Worm (Caenorhabditis elegans) whole organism, L2 larva: ENCODE data around the gene B0524.6.

ENCODE experiments used
- C34F6.9 ChIP-seq: fragments of 150-350 bp; optimal IDR thresholded peaks from 2 replicates; lab custom pipeline; 2014; ENCODE audit warnings: missing biosample characterization, missing genetic modification characterization
- F13H6.1 ChIP-seq: sonication (generic microtip); optimal IDR thresholded peaks from 2 replicates; lab custom pipeline; 2016; ENCODE audit warnings: missing genetic modification characterization, missing compliant biosample characterization
- R02D3.7 ChIP-seq: fragments of 150-350 bp; optimal IDR thresholded peaks from 2 replicates; lab custom pipeline; 2014; ENCODE audit warnings: missing biosample characterization, missing genetic modification characterization
- Y55F3AM.14 ChIP-seq: fragments of 200-800 bp; sonication (Bioruptor generic); optimal IDR thresholded peaks from 2 replicates; lab custom pipeline; 2018; ENCODE audit warnings: mild to moderate bottlenecking, missing genetic modification characterization, missing compliant biosample characterization
- ZK546.5 ChIP-seq: sonication (generic microtip); optimal IDR thresholded peaks from 2 replicates; lab custom pipeline; 2017; ENCODE audit warnings: missing biosample characterization, missing genetic modification characterization
- aly-2 ChIP-seq: fragments of 150-350 bp; optimal IDR thresholded peaks from 2 replicates; lab custom pipeline; 2014; ENCODE audit warnings: missing biosample characterization, missing genetic modification characterization
- ama-1 ChIP-seq: fragments of 150-350 bp; optimal IDR thresholded peaks from 2 replicates; lab custom pipeline; 2018; ENCODE audit warnings: inconsistent platforms
- blmp-1 ChIP-seq: sonication (generic microtip); optimal IDR thresholded peaks from 2 replicates; lab custom pipeline; 2017; ENCODE audit warnings: missing genetic modification characterization, mild to moderate bottlenecking, missing compliant biosample characterization, antibody characterized with exemption, moderate library complexity; ENCODE audit not compliant: insufficient read depth
- ceh-16 ChIP-seq: fragments of 150-350 bp; optimal IDR thresholded peaks from 2 replicates; lab custom pipeline; 2014; ENCODE audit warnings: missing biosample characterization, missing genetic modification characterization
- ceh-82 ChIP-seq: fragments of 150-350 bp; optimal IDR thresholded peaks from 2 replicates; lab custom pipeline; 2014; ENCODE audit warnings: missing biosample characterization, missing genetic modification characterization
- crh-2 ChIP-seq: sonication (generic microtip); optimal IDR thresholded peaks from 2 replicates; lab custom pipeline; 2017; ENCODE audit warnings: missing biosample characterization, missing genetic modification characterization
- dmd-4 ChIP-seq: sonication (generic microtip); optimal IDR thresholded peaks from 2 replicates; lab custom pipeline; 2017; ENCODE audit warnings: missing biosample characterization, missing genetic modification characterization
- egl-27 ChIP-seq: sonication (generic microtip); optimal IDR thresholded peaks from 3 replicates; lab custom pipeline; 2017; ENCODE audit warnings: missing biosample characterization, missing genetic modification reagents, missing genetic modification characterization
- elt-1 ChIP-seq: fragments of 150-350 bp; optimal IDR thresholded peaks from 2 replicates; lab custom pipeline; 2014; ENCODE audit warnings: missing biosample characterization, missing genetic modification characterization
- elt-3 ChIP-seq: sonication (generic microtip); optimal IDR thresholded peaks from 2 replicates; lab custom pipeline; 2017; ENCODE audit warnings: missing biosample characterization, missing genetic modification characterization
- fos-1 ChIP-seq: fragments of 150-350 bp; optimal IDR thresholded peaks from 2 replicates; lab custom pipeline; 2014; ENCODE audit warnings: missing biosample characterization, missing genetic modification characterization
- gmeb-1 ChIP-seq: fragments of 150-350 bp; optimal IDR thresholded peaks from 2 replicates; lab custom pipeline; 2014; ENCODE audit warnings: missing biosample characterization, missing genetic modification characterization
- lin-13 ChIP-seq: fragments of 150-350 bp; optimal IDR thresholded peaks from 2 replicates; lab custom pipeline; 2014; ENCODE audit warnings: missing biosample characterization, missing genetic modification reagents, missing genetic modification characterization
- lin-39 ChIP-seq: fragments of 150-350 bp; optimal IDR thresholded peaks from 2 replicates; lab custom pipeline; 2014; ENCODE audit warnings: missing biosample characterization, missing genetic modification reagents, missing genetic modification characterization
- lsy-2 ChIP-seq, 2 experiments: fragments of 150-350 bp in 1 of 2; sonication (generic microtip) in 1 of 2; optimal IDR thresholded peaks; 2 replicates each; lab custom pipeline; 2014 to 2017; ENCODE audit warnings: missing biosample characterization in 2 of 2, missing genetic modification characterization in 2 of 2
- mab-5 ChIP-seq: fragments of 150-350 bp; optimal IDR thresholded peaks from 2 replicates; lab custom pipeline; 2014; ENCODE audit warnings: missing biosample characterization, missing genetic modification characterization
- mbf-1 ChIP-seq: sonication (generic microtip); optimal IDR thresholded peaks from 2 replicates; lab custom pipeline; 2017; ENCODE audit warnings: missing biosample characterization, missing genetic modification characterization
- mdl-1 ChIP-seq, 2 experiments: fragments of 150-350 bp in 1 of 2; sonication (generic microtip) in 1 of 2; optimal IDR thresholded peaks; 2 replicates each; lab custom pipeline; 2017; ENCODE audit warnings: missing biosample characterization in 2 of 2, missing genetic modification characterization in 2 of 2
- nhr-10 ChIP-seq: sonication (generic microtip); optimal IDR thresholded peaks from 2 replicates; lab custom pipeline; 2017; ENCODE audit warnings: missing biosample characterization, missing genetic modification characterization
- nhr-11 ChIP-seq: fragments of 150-350 bp; optimal IDR thresholded peaks from 2 replicates; lab custom pipeline; 2014; ENCODE audit warnings: missing biosample characterization, missing genetic modification characterization
- nhr-12 ChIP-seq: fragments of 150-350 bp; optimal IDR thresholded peaks from 2 replicates; lab custom pipeline; 2014; ENCODE audit warnings: missing biosample characterization, missing genetic modification characterization
- nhr-21 ChIP-seq: fragments of 150-350 bp; optimal IDR thresholded peaks from 2 replicates; lab custom pipeline; 2014; ENCODE audit warnings: missing biosample characterization, missing genetic modification characterization
- nhr-23 ChIP-seq: fragments of 150-350 bp; optimal IDR thresholded peaks from 2 replicates; lab custom pipeline; 2014; ENCODE audit warnings: missing biosample characterization, missing genetic modification reagents, missing genetic modification characterization
- nhr-237 ChIP-seq: fragments of 150-350 bp; optimal IDR thresholded peaks from 2 replicates; lab custom pipeline; 2014; ENCODE audit warnings: missing biosample characterization, missing genetic modification characterization
- nhr-25 ChIP-seq: fragments of 150-350 bp; sonication (generic microtip); optimal IDR thresholded peaks from 3 replicates; lab custom pipeline; 2014; ENCODE audit warnings: missing biosample characterization, missing genetic modification characterization
- nhr-6 ChIP-seq: fragments of 150-350 bp; optimal IDR thresholded peaks from 2 replicates; lab custom pipeline; 2014; ENCODE audit warnings: missing biosample characterization, missing genetic modification characterization
- nhr-77 ChIP-seq: fragments of 150-350 bp; optimal IDR thresholded peaks from 2 replicates; lab custom pipeline; 2014; ENCODE audit warnings: missing biosample characterization, missing genetic modification characterization
- peb-1 ChIP-seq: fragments of 150-350 bp; optimal IDR thresholded peaks from 2 replicates; lab custom pipeline; 2014; ENCODE audit warnings: missing biosample characterization, missing genetic modification characterization
- sem-4 ChIP-seq: fragments of 150-350 bp; optimal IDR thresholded peaks from 2 replicates; lab custom pipeline; 2014; ENCODE audit warnings: missing biosample characterization, missing genetic modification reagents, missing genetic modification characterization
- skn-1 ChIP-seq: sonication (generic microtip); optimal IDR thresholded peaks from 2 replicates; lab custom pipeline; 2017; ENCODE audit warnings: missing biosample characterization, missing genetic modification characterization
- sma-3 ChIP-seq: sonication (generic microtip); optimal IDR thresholded peaks from 2 replicates; lab custom pipeline; 2016; ENCODE audit warnings: missing genetic modification reagents, missing genetic modification characterization, missing compliant biosample characterization
- sma-9 ChIP-seq, 2 experiments: fragments of 150-350 bp in 1 of 2; sonication (generic microtip) in 1 of 2; optimal IDR thresholded peaks; 2 replicates each; lab custom pipeline; 2014 to 2016; ENCODE audit warnings: missing genetic modification characterization in 2 of 2, mild to moderate bottlenecking in 1 of 2, missing biosample characterization in 1 of 2, missing compliant biosample characterization in 1 of 2, missing genetic modification reagents in 1 of 2, moderate library complexity in 1 of 2
- snpc-4 ChIP-seq: fragments of 150-350 bp; optimal IDR thresholded peaks from 2 replicates; lab custom pipeline; 2014; ENCODE audit warnings: missing biosample characterization, missing genetic modification characterization
- unc-55 ChIP-seq: fragments of 150-350 bp; sonication (generic microtip); optimal IDR thresholded peaks from 3 replicates; lab custom pipeline; 2014; ENCODE audit warnings: missing biosample characterization, missing genetic modification reagents, missing genetic modification characterization
- unc-62 ChIP-seq: fragments of 150-350 bp; optimal IDR thresholded peaks from 2 replicates; lab custom pipeline; 2014; ENCODE audit warnings: missing biosample characterization, missing genetic modification reagents, missing genetic modification characterization
- zag-1 ChIP-seq: fragments of 150-350 bp; optimal IDR thresholded peaks from 2 replicates; lab custom pipeline; 2014; ENCODE audit warnings: missing biosample characterization, missing genetic modification characterization
- ztf-1 ChIP-seq: fragments of 200-800 bp; sonication (Bioruptor generic); conservative IDR thresholded peaks from 2 replicates; pipeline ENCODE4 v1.3.6; 2022; ENCODE audit warnings: missing genetic modification characterization, missing compliant biosample characterization
- ztf-11 ChIP-seq: sonication (generic microtip); optimal IDR thresholded peaks from 2 replicates; lab custom pipeline; 2017; ENCODE audit warnings: missing biosample characterization, missing genetic modification characterization
- ztf-4 ChIP-seq: fragments of 150-350 bp; optimal IDR thresholded peaks from 2 replicates; lab custom pipeline; 2014; ENCODE audit warnings: missing biosample characterization, missing genetic modification characterization

B0524.6 gene

DNA sequence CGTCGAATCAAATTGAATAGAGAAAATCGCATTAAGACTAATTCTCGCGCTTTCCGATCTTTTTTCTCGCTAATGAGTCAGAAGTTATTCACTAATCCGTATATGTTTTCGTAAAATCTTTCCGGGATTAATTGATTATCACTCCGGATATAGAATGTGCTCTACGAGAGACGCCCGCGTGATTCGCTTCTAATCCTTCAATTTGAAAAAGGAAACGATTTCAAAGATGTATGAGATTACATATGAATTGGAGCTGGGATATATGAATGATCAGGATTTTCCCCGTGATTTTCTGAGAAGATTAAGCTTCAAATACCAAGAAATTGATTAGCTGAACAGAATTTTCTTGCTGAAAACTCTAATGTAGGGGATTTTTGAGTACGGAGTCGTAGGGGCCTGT is 17.1 kb upstream of the B0524.6 start:
- TF ChIP-seq crh-2 (tag; lab: Kevin White, UChicago) (no peak), lsy-2 (tag; optimal IDR thresholded peaks at IDR 0.05; lab: Kevin White, UChicago) (peak in 1 of 2 experiments; percentile 30), nhr-21 (peak; percentile 11), C34F6.9 (tag; lab: Kevin White, UChicago) (peak; percentile 23), sem-4 (tag; lab: Kevin White, UChicago) (no peak), sma-9 (GFP tag; optimal IDR thresholded peaks at IDR 0.05; lab: Kevin White, UChicago) (peak; percentile 88), sma-9 (tag; optimal IDR thresholded peaks at IDR 0.05; lab: Kevin White, UChicago) (no peak), dmd-4 (tag; lab: Kevin White, UChicago) (peak; percentile 38)

DNA sequence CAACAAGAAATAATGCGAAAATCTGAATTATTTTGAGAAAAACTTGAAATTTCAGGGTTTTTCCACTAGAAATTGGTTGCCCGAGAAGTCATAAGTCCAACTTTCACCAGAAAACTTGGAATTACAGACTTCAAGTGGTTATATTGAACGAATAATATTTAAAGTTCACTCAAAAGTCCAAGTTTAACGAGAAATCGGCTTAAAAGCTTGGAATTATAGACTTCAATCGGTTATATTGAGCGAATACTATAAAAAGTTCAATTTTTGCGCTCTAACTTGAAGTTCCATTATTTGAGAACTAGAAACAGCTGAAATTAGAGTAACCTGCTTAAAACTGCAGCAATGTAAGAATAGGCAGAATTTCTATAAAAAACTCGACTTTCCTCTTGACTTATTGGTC is 16.6 kb upstream of the B0524.6 start:
- TF ChIP-seq nhr-237 (tag; lab: Kevin White, UChicago) (no peak), mdl-1 (tag; optimal IDR thresholded peaks at IDR 0.05; lab: Kevin White, UChicago) (no peak), lin-13 (GFP tag; lab: Kevin White, UChicago) (no peak), mab-5 (tag; lab: Kevin White, UChicago) (no peak), lsy-2 (tag; optimal IDR thresholded peaks at IDR 0.05; lab: Kevin White, UChicago) (no peak), ztf-4 (tag; lab: Kevin White, UChicago) (no peak), elt-1 (tag; lab: Kevin White, UChicago) (no peak), crh-2 (tag; lab: Kevin White, UChicago) (no peak), fos-1 (tag; lab: Kevin White, UChicago) (no peak), elt-3 (tag; lab: Kevin White, UChicago) (no peak), ztf-1 (no peak), ceh-16 (no peak), nhr-10 (tag; lab: Kevin White, UChicago) (no peak), F13H6.1 (tag; lab: Kevin White, UChicago) (no peak), nhr-25 (tag; lab: Kevin White, UChicago) (no peak), sem-4 (tag; lab: Kevin White, UChicago) (no peak), nhr-6 (tag; lab: Kevin White, UChicago) (no peak)
- TF ChIP-seq, all 48 proteins: peak for 0

DNA sequence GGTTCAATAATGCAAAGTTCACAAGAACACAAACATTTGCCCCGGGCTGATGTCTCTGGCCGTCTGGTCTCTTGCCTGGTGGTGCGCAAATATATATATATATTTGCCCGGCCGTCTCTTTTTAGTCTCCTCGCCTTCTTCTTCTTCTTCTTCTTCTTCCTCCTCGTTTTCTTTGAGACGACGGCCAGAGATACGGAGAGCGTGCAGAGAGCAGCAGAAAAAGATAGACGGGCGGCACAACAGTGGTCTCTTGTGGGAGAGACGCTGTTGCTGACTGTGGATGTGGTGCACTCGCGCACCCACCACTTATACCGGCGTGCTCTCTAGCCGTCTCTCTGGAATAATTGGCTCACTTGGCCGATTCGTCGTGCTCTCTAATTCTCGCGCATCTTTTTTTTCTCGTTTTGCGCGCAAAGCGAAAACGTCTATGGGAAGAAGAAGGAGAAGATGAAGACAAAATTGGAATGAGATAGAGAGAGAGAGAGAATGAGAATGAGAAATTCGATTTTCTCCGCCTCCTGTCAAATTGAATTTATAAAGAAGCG is 15.8 kb upstream of the B0524.6 start:
- TF ChIP-seq mab-5 (tag; lab: Kevin White, UChicago), result peak; percentile 95
- TF ChIP-seq snpc-4 (tag; lab: Kevin White, UChicago), result peak; percentile 86
- no peak for TF ChIP-seq ZK546.5 (tag; lab: Kevin White, UChicago)
- peak; percentile 82 for TF ChIP-seq fos-1 (tag; lab: Kevin White, UChicago)
- TF ChIP-seq nhr-77, result no peak
- TF ChIP-seq egl-27 (tag; lab: Kevin White, UChicago), result peak; percentile 100
- peak; percentile 73 for TF ChIP-seq nhr-10 (tag; lab: Kevin White, UChicago)
- TF ChIP-seq ztf-1, result 0 out of 2 replicates have a peak, but pooled peaks have one; percentile 90
- no peak for TF ChIP-seq elt-3 (tag; lab: Kevin White, UChicago)
- TF ChIP-seq elt-1 (tag; lab: Kevin White, UChicago), result peak; percentile 13
- TF ChIP-seq nhr-6 (tag; lab: Kevin White, UChicago), result peak; percentile 86
- TF ChIP-seq unc-62 (GFP tag; lab: Kevin White, UChicago), result peak; percentile 48
- peak; percentile 74 for TF ChIP-seq nhr-237 (tag; lab: Kevin White, UChicago)
- peak; percentile 100 for TF ChIP-seq F13H6.1 (tag; lab: Kevin White, UChicago)
- peak; percentile 71 to 92 for TF ChIP-seq lsy-2 (tag; optimal IDR thresholded peaks at IDR 0.05; lab: Kevin White, UChicago)
- TF ChIP-seq mbf-1 (tag; lab: Kevin White, UChicago), result peak; percentile 1
- peak; percentile 98 for TF ChIP-seq nhr-21
- TF ChIP-seq C34F6.9 (tag; lab: Kevin White, UChicago), result peak; percentile 85
- TF ChIP-seq sma-3, result peak; percentile 98
- peak; percentile 80 for TF ChIP-seq gmeb-1 (tag; lab: Kevin White, UChicago)
- TF ChIP-seq nhr-11, result no peak
- no peak for TF ChIP-seq nhr-12 (tag; lab: Kevin White, UChicago)
- no peak for TF ChIP-seq lin-39 (tag; lab: Kevin White, UChicago)
- peak; percentile 85 for TF ChIP-seq ceh-16
- peak; percentile 81 for TF ChIP-seq blmp-1
- TF ChIP-seq peb-1 (tag; lab: Kevin White, UChicago), result no peak
- TF ChIP-seq ama-1 (lab: Kevin White, UChicago), result peak; percentile 62
- TF ChIP-seq lin-13 (GFP tag; lab: Kevin White, UChicago), result peak; percentile 83
- TF ChIP-seq Y55F3AM.14 (GFP tag; lab: Kevin White, UChicago), result peak; percentile 99
- peak; percentile 100 for TF ChIP-seq sma-9 (GFP tag; optimal IDR thresholded peaks at IDR 0.05; lab: Kevin White, UChicago)
- TF ChIP-seq sma-9 (tag; optimal IDR thresholded peaks at IDR 0.05; lab: Kevin White, UChicago), result peak; percentile 98
- peak; percentile 85 for TF ChIP-seq zag-1 (tag; lab: Kevin White, UChicago)
- TF ChIP-seq ztf-4 (tag; lab: Kevin White, UChicago), result peak; percentile 77
- TF ChIP-seq aly-2, result no peak
- peak; percentile 97 for TF ChIP-seq nhr-25 (tag; lab: Kevin White, UChicago)
- peak; percentile 92 for TF ChIP-seq unc-55
- TF ChIP-seq R02D3.7 (tag; lab: Kevin White, UChicago), result peak; percentile 31
- peak; percentile 93 for TF ChIP-seq crh-2 (tag; lab: Kevin White, UChicago)
- no peak for TF ChIP-seq dmd-4 (tag; lab: Kevin White, UChicago)
- peak; percentile 36 for TF ChIP-seq ztf-11 (tag; lab: Kevin White, UChicago)
- TF ChIP-seq ceh-82, result peak; percentile 57
- no peak for TF ChIP-seq skn-1
- peak; percentile 94 for TF ChIP-seq sem-4 (tag; lab: Kevin White, UChicago)
- no peak for TF ChIP-seq nhr-23 (tag; lab: Kevin White, UChicago)
